Worm (Caenorhabditis elegans) whole organism, L4 larva: ENCODE data around the gene mrpl-37.

Experiments used
- ama-1 ChIP-seq: fragments of 150-350 bp; optimal IDR thresholded peaks from 2 replicates; lab custom pipeline; 2014; ENCODE audit warnings: inconsistent platforms, mixed read lengths
- hmg-1.1 ChIP-seq: fragments of 200-800 bp; sonication (Bioruptor generic); IDR thresholded peaks from 2 replicates; pipeline ENCODE4 v1.3.6; 2022; ENCODE audit warnings: missing genetic modification reagents, missing genetic modification characterization, missing compliant biosample characterization
- mxl-3 ChIP-seq: fragments of 200-800 bp; sonication (Bioruptor generic); optimal IDR thresholded peaks from 2 replicates; lab custom pipeline; 2018; ENCODE audit warnings: mild to moderate bottlenecking, missing genetic modification characterization, missing compliant biosample characterization
- pha-4 ChIP-seq, 2 experiments: fragments of 150-350 bp in 1 of 2; fragments of 200-800 bp in 1 of 2; sonication (Bioruptor generic) in 1 of 2; IDR thresholded peaks in 1 of 2; optimal IDR thresholded peaks in 1 of 2; 2 replicates each; pipeline versions ENCODE4 v1.3.6 to Lab custom; 2014 to 2022; ENCODE audit warnings: missing genetic modification characterization in 2 of 2, missing genetic modification reagents in 2 of 2, missing biosample characterization in 1 of 2, missing compliant biosample characterization in 1 of 2
- zag-1 ChIP-seq: fragments of 150-350 bp; optimal IDR thresholded peaks from 2 replicates; lab custom pipeline; 2014; ENCODE audit warnings: missing biosample characterization, missing genetic modification characterization

DNA sequence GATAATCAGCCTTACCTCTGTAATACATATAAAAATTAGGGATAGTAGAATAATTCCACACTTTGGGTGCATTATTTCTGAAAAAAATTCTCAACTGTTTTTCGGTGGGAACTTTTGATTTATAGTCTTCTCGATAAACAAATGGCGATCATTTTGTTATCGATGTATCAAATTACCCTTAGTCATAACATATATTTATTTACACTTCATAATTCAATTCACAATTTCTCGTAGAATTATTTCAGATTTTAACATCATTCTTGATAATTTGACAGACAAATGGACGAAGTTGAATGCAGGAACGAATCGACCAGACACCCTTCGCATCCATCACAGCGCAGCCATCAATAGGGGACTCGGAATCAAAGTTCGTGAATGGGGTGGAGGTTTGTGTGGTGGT lies 15.6 kb upstream of the mrpl-37 start, which contains the start of gene clec-145:
- TF ChIP-seq pha-4 (GFP tag; IDR thresholded peaks at IDR 0.05; lab: Robert Waterston, UW): no peak
- no peak for TF ChIP-seq pha-4 (tag; optimal IDR thresholded peaks at IDR 0.05; lab: Kevin White, UChicago)
- no peak for TF ChIP-seq mxl-3
- no peak for TF ChIP-seq hmg-1.1 (GFP tag; lab: Robert Waterston, UW)
- no peak for TF ChIP-seq ama-1 (lab: Kevin White, UChicago)
- no peak for TF ChIP-seq zag-1 (tag; lab: Kevin White, UChicago)
